Fruit fly (Drosophila melanogaster) whole organism, embryonic: ENCODE results near the gene Dph5.
A peak's percentile ranks its signal among the peaks of the same experiment; 100 is the strongest.

Experiments used
- BtbVII ChIP-seq: fragments of 200-800 bp; sonication (Bioruptor generic); optimal IDR thresholded peaks from 3 replicates; lab custom pipeline; 2017; ENCODE audit warnings: missing biosample characterization, mild to moderate bottlenecking, missing genetic modification characterization
- CG10321 ChIP-seq: fragments of 200-800 bp; sonication (Bioruptor generic); IDR thresholded peaks from 2 replicates; pipeline ENCODE4 v1.3.6; 2022; ENCODE audit warnings: missing biosample characterization, missing genetic modification characterization
- CG10959 ChIP-seq: fragments of 200-800 bp; sonication (Bioruptor generic); IDR thresholded peaks from 2 replicates; pipeline ENCODE4 v1.3.6; 2022; ENCODE audit warnings: missing biosample characterization, missing genetic modification characterization
- CG11456 ChIP-seq: fragments of 200-800 bp; sonication (Bioruptor generic); IDR thresholded peaks from 3 replicates; pipeline ENCODE4 v1.3.6; 2022; ENCODE audit warnings: missing biosample characterization, missing genetic modification characterization
- CG12071 ChIP-seq: fragments of 200-800 bp; sonication (Bioruptor generic); optimal IDR thresholded peaks from 3 replicates; lab custom pipeline; 2018; ENCODE audit warnings: missing biosample characterization, mild to moderate bottlenecking, missing genetic modification characterization
- CG13775 ChIP-seq: fragments of 200-800 bp; sonication (Bioruptor generic); optimal IDR thresholded peaks from 3 replicates; lab custom pipeline; 2017; ENCODE audit warnings: missing biosample characterization, mild to moderate bottlenecking, missing genetic modification characterization
- CG1603 ChIP-seq: fragments of 200-800 bp; sonication (Bioruptor generic); optimal IDR thresholded peaks from 2 replicates; lab custom pipeline; 2019; ENCODE audit warnings: missing biosample characterization, mild to moderate bottlenecking, missing genetic modification characterization, moderate library complexity
- CG16815 ChIP-seq: fragments of 200-800 bp; sonication (Bioruptor generic); optimal IDR thresholded peaks from 3 replicates; lab custom pipeline; 2017; ENCODE audit warnings: missing biosample characterization, mild to moderate bottlenecking, missing genetic modification characterization
- CG17186 ChIP-seq: fragments of 200-800 bp; sonication (Bioruptor generic); optimal IDR thresholded peaks from 3 replicates; lab custom pipeline; 2017; ENCODE audit warnings: missing biosample characterization, missing genetic modification reagents, missing genetic modification characterization
- CG17328 ChIP-seq: fragments of 200-800 bp; sonication (Bioruptor generic); IDR thresholded peaks from 2 replicates; pipeline ENCODE4 v1.3.6; 2022; ENCODE audit warnings: missing biosample characterization, missing genetic modification characterization
- CG1832 ChIP-seq: fragments of 200-800 bp; sonication (Bioruptor generic); optimal IDR thresholded peaks from 2 replicates; lab custom pipeline; 2017; ENCODE audit warnings: missing biosample characterization, mild to moderate bottlenecking, missing genetic modification characterization, inconsistent platforms
- CG18764 ChIP-seq: fragments of 200-800 bp; sonication (Bioruptor generic); optimal IDR thresholded peaks from 3 replicates; lab custom pipeline; 2016; ENCODE audit warnings: missing biosample characterization, missing genetic modification characterization
- CG31441 ChIP-seq: fragments of 200-800 bp; sonication (Bioruptor generic); IDR thresholded peaks from 2 replicates; pipeline ENCODE4 v1.3.6; 2022; ENCODE audit warnings: missing biosample characterization, missing genetic modification characterization
- CG34224 ChIP-seq: fragments of 200-800 bp; sonication (Bioruptor generic); IDR thresholded peaks from 3 replicates; pipeline ENCODE4 v1.3.6; 2022; ENCODE audit warnings: missing biosample characterization, missing genetic modification characterization; ENCODE audit not compliant: partially characterized antibody
- CG42726 ChIP-seq: fragments of 200-800 bp; sonication (Bioruptor generic); IDR thresholded peaks from 2 replicates; pipeline ENCODE4 v1.3.6; 2022; ENCODE audit warnings: missing biosample characterization, missing genetic modification characterization; ENCODE audit not compliant: partially characterized antibody
- CG43689 ChIP-seq: fragments of 200-800 bp; sonication (Bioruptor generic); IDR thresholded peaks from 2 replicates; pipeline ENCODE4 v1.3.6; 2022; ENCODE audit warnings: missing biosample characterization, missing genetic modification characterization
- CG4404 ChIP-seq: fragments of 200-800 bp; sonication (Bioruptor generic); IDR thresholded peaks from 2 replicates; pipeline ENCODE4 v1.3.6; 2022; ENCODE audit warnings: missing biosample characterization, missing genetic modification characterization
- CG6791 ChIP-seq: fragments of 200-800 bp; sonication (Bioruptor generic); IDR thresholded peaks from 3 replicates; pipeline ENCODE4 v1.3.6; 2022; ENCODE audit warnings: missing biosample characterization, missing genetic modification characterization; ENCODE audit not compliant: partially characterized antibody
- CG6813 ChIP-seq: fragments of 200-800 bp; sonication (Bioruptor generic); optimal IDR thresholded peaks from 2 replicates; lab custom pipeline; 2017; ENCODE audit warnings: missing biosample characterization, missing genetic modification characterization, mild to moderate bottlenecking, moderate library complexity, missing genetic modification reagents
- CG8765 ChIP-seq: fragments of 200-800 bp; sonication (Bioruptor generic); IDR thresholded peaks from 2 replicates; pipeline ENCODE4 v1.3.6; 2022; ENCODE audit warnings: missing biosample characterization, missing genetic modification characterization
- CG9797 ChIP-seq: fragments of 200-800 bp; sonication (Bioruptor generic); optimal IDR thresholded peaks from 3 replicates; lab custom pipeline; 2018; ENCODE audit warnings: missing biosample characterization, mild to moderate bottlenecking, missing genetic modification characterization
- CG9817 ChIP-seq: fragments of 200-800 bp; sonication (Bioruptor generic); optimal IDR thresholded peaks from 2 replicates; lab custom pipeline; 2018; ENCODE audit warnings: missing biosample characterization, mild to moderate bottlenecking, missing genetic modification characterization, moderate library complexity
- Dip2 ChIP-seq: fragments of 200-800 bp; sonication (Bioruptor generic); IDR thresholded peaks from 2 replicates; pipeline ENCODE4 v1.3.6; 2022; ENCODE audit warnings: missing biosample characterization, missing genetic modification characterization
- Doc3 ChIP-seq: fragments of 200-800 bp; sonication (Bioruptor generic); IDR thresholded peaks from 3 replicates; pipeline ENCODE4 v1.3.6; 2022; ENCODE audit warnings: missing biosample characterization, missing genetic modification characterization; ENCODE audit not compliant: partially characterized antibody
- Dref ChIP-seq: fragments of 200-800 bp; sonication (Bioruptor generic); IDR thresholded peaks from 2 replicates; pipeline ENCODE4 v1.3.6; 2022; ENCODE audit warnings: missing biosample characterization, missing genetic modification characterization
- E2f2 ChIP-seq: fragments of 200-800 bp; sonication (Bioruptor generic); IDR thresholded peaks from 2 replicates; pipeline ENCODE4 v1.3.6; 2022; ENCODE audit warnings: missing biosample characterization, missing genetic modification characterization
- Eip74EF ChIP-seq, 2 experiments: fragments of 200-800 bp in 1 of 2; fragments of >200 bp in 1 of 2; sonication (Bioruptor generic) in 1 of 2; optimal IDR thresholded peaks; 2 replicates each; lab custom pipeline; 2017 to 2019; ENCODE audit warnings: missing biosample characterization in 2 of 2, missing genetic modification characterization in 2 of 2, mild to moderate bottlenecking in 1 of 2, moderate library complexity in 1 of 2
- Fer1 ChIP-seq: fragments of 200-800 bp; sonication (Bioruptor generic); optimal IDR thresholded peaks from 2 replicates; lab custom pipeline; 2017; ENCODE audit warnings: missing biosample characterization, mild to moderate bottlenecking, missing genetic modification characterization
- Mrtf ChIP-seq: fragments of 200-800 bp; sonication (Bioruptor generic); IDR thresholded peaks from 3 replicates; pipeline ENCODE4 v1.3.6; 2022; ENCODE audit warnings: missing biosample characterization, missing genetic modification characterization
- Nf-YB ChIP-seq: fragments of 200-800 bp; sonication (Bioruptor generic); optimal IDR thresholded peaks from 3 replicates; lab custom pipeline; 2019; ENCODE audit warnings: missing biosample characterization, mild to moderate bottlenecking, missing genetic modification characterization, moderate library complexity
- Sin3A ChIP-seq: fragments of >200 bp; optimal IDR thresholded peaks from 2 replicates; lab custom pipeline; 2018
- Spps ChIP-seq: fragments of 200-800 bp; sonication (Bioruptor generic); optimal IDR thresholded peaks from 2 replicates; lab custom pipeline; 2018; ENCODE audit warnings: missing biosample characterization, mild to moderate bottlenecking, missing genetic modification characterization
- Usf ChIP-seq: fragments of 200-800 bp; sonication (Bioruptor generic); optimal IDR thresholded peaks from 2 replicates; lab custom pipeline; 2017; ENCODE audit warnings: missing genotype, missing biosample characterization, missing genetic modification characterization
- bbx ChIP-seq: fragments of 200-800 bp; sonication (Bioruptor generic); IDR thresholded peaks from 2 replicates; pipeline ENCODE4 v1.3.6; 2022; ENCODE audit warnings: missing biosample characterization, missing genetic modification characterization; ENCODE audit not compliant: partially characterized antibody
- chinmo ChIP-seq: fragments of 200-800 bp; sonication (Bioruptor generic); IDR thresholded peaks from 4 replicates; pipeline ENCODE4 v1.3.6; 2022; ENCODE audit warnings: missing biosample characterization, missing genetic modification characterization; ENCODE audit not compliant: partially characterized antibody
- dimm ChIP-seq: fragments of 200-800 bp; sonication (Bioruptor generic); IDR thresholded peaks from 2 replicates; pipeline ENCODE4 v1.3.6; 2022; ENCODE audit warnings: missing biosample characterization, missing genetic modification characterization
- dysf ChIP-seq: fragments of 200-800 bp; sonication (Bioruptor generic); IDR thresholded peaks from 3 replicates; pipeline ENCODE4 v1.3.6; 2022; ENCODE audit warnings: missing biosample characterization, missing genetic modification characterization
- ftz-f1 ChIP-seq: fragments of 200-800 bp; sonication (Bioruptor generic); optimal IDR thresholded peaks from 2 replicates; lab custom pipeline; 2016; ENCODE audit warnings: missing biosample characterization, missing genetic modification characterization
- gcm ChIP-seq: fragments of 200-800 bp; sonication (Bioruptor generic); optimal IDR thresholded peaks from 2 replicates; lab custom pipeline; 2019; ENCODE audit warnings: missing biosample characterization, mild to moderate bottlenecking, missing genetic modification characterization, moderate library complexity
- grn ChIP-seq: fragments of 200-800 bp; sonication (Bioruptor generic); optimal IDR thresholded peaks from 3 replicates; lab custom pipeline; 2017; ENCODE audit warnings: missing biosample characterization, missing genetic modification characterization
- ken ChIP-seq: fragments of 200-800 bp; sonication (Bioruptor generic); IDR thresholded peaks from 3 replicates; pipeline ENCODE4 v1.3.6; 2022; ENCODE audit warnings: missing biosample characterization, missing genetic modification characterization
- knrl ChIP-seq: fragments of 200-800 bp; sonication (Bioruptor generic); IDR thresholded peaks from 3 replicates; pipeline ENCODE4 v1.3.6; 2022; ENCODE audit warnings: missing biosample characterization, missing genetic modification characterization; ENCODE audit not compliant: partially characterized antibody
- odd ChIP-seq: fragments of 200-800 bp; sonication (Bioruptor generic); optimal IDR thresholded peaks from 2 replicates; lab custom pipeline; 2017; ENCODE audit warnings: missing biosample characterization, mild to moderate bottlenecking, missing genetic modification characterization
- peb ChIP-seq: fragments of 200-800 bp; sonication (Bioruptor generic); IDR thresholded peaks from 2 replicates; pipeline ENCODE4 v1.3.6; 2022; ENCODE audit warnings: missing biosample characterization, missing genetic modification characterization
- prd ChIP-seq, 3 experiments: fragments of >200 bp in 2 of 3; fragments of 200-800 bp in 1 of 3; sonication (Bioruptor generic) in 1 of 3; optimal IDR thresholded peaks in 2 of 3; IDR thresholded peaks in 1 of 3; 2 replicates in 2 of 3; 3 replicates in 1 of 3; pipeline versions ENCODE4 v1.3.6 to Lab custom; 2017 to 2022; ENCODE audit warnings: missing biosample characterization in 1 of 3, missing genetic modification characterization in 1 of 3
- pum ChIP-seq: fragments of 200-800 bp; sonication (Bioruptor generic); optimal IDR thresholded peaks from 2 replicates; lab custom pipeline; 2016; ENCODE audit warnings: missing biosample characterization, missing genetic modification characterization
- sens ChIP-seq: fragments of 200-800 bp; sonication (Bioruptor generic); peaks from one replicate; lab custom pipeline; 2016; ENCODE audit warnings: missing biosample characterization, missing genetic modification characterization
- sim ChIP-seq: fragments of 200-800 bp; sonication (Bioruptor generic); IDR thresholded peaks from 2 replicates; pipeline ENCODE4 v1.3.6; 2022; ENCODE audit warnings: missing biosample characterization, missing genetic modification characterization
- slou ChIP-seq: fragments of 200-800 bp; sonication (Bioruptor generic); optimal IDR thresholded peaks from 3 replicates; lab custom pipeline; 2016; ENCODE audit warnings: missing biosample characterization, missing genetic modification characterization
- tna ChIP-seq: fragments of 200-800 bp; sonication (Bioruptor generic); IDR thresholded peaks from 2 replicates; pipeline ENCODE4 v1.3.6; 2022; ENCODE audit warnings: missing biosample characterization, missing genetic modification characterization; ENCODE audit not compliant: partially characterized antibody

Gene Dph5

DNA sequence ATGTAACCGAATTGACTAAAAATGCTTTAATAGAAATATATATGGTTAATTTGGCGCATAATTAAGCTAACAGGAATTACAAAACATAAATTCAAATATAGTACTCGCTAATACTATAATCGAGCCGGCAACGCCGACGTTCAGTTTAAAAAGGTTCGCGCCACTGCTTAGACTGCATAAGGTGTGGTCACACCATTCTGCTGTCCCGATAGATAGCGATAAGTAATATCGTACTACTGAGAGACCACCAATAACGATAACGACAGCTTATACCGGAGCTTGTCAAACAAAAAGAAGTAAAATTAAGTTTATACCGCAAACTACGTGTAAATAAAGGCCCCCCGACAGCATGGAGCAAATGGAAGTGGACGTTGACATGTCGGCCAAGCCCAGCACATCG is 2.5 kb downstream of the Dph5 start, which contains the start of gene CSN6 (continued):
- TF ChIP-seq CG11456 (GFP tag; lab: Robert Waterston, UW): no peak; the same call in 2 of the 3 replicates
- no peak for TF ChIP-seq CG12071
- TF ChIP-seq chinmo (GFP tag; lab: Robert Waterston, UW): peak; percentile 75; the same call in 1 of the 4 replicates
- no peak for TF ChIP-seq Dip2
- TF ChIP-seq bbx (GFP tag; lab: Robert Waterston, UW): peak; percentile 84
- peak; percentile 92 for TF ChIP-seq CG42726 (GFP tag; lab: Robert Waterston, UW)
- TF ChIP-seq CG13775 (GFP tag; lab: Kevin White, UChicago): no peak
- TF ChIP-seq CG43689 (GFP tag; lab: Robert Waterston, UW): no peak
- no peak for TF ChIP-seq CG1832 (GFP tag; lab: Kevin White, UChicago)
- peak; percentile 6 for TF ChIP-seq grn
- peak; percentile 60; the same call in 2 of the 3 replicates for TF ChIP-seq Doc3 (GFP tag; lab: Robert Waterston, UW)
- TF ChIP-seq odd (GFP tag; lab: Kevin White, UChicago): no peak
- no peak for TF ChIP-seq CG18764 (GFP tag; lab: Kevin White, UChicago)
- TF ChIP-seq CG8765 (GFP tag; lab: Robert Waterston, UW): no peak
- peak; percentile 93 for TF ChIP-seq CG9797 (GFP tag; lab: Kevin White, UChicago)
- TF ChIP-seq CG9817: no peak
- no peak for TF ChIP-seq CG4404 (GFP tag; lab: Robert Waterston, UW)
- no peak for TF ChIP-seq peb (GFP tag; lab: Robert Waterston, UW)
- no peak for TF ChIP-seq Spps (tag; lab: Kevin White, UChicago)
- peak; percentile 20 for TF ChIP-seq Fer1
- no peak for TF ChIP-seq dimm
- no peak for TF ChIP-seq prd (optimal IDR thresholded peaks at IDR 0.05; lab: Kevin White, UChicago)
- no peak for TF ChIP-seq prd (GFP tag; IDR thresholded peaks at IDR 0.05; lab: Robert Waterston, UW)
- TF ChIP-seq CG6813 (GFP tag; lab: Kevin White, UChicago): no peak
- TF ChIP-seq CG10959 (GFP tag; lab: Robert Waterston, UW): no peak
- peak; percentile 71 for TF ChIP-seq CG1603
- TF ChIP-seq gcm (GFP tag; lab: Kevin White, UChicago): no peak
- peak; percentile 27 for TF ChIP-seq CG17186
- TF ChIP-seq ken (GFP tag; lab: Robert Waterston, UW): no peak
- TF ChIP-seq sim (GFP tag; lab: Robert Waterston, UW): no peak
- TF ChIP-seq Mrtf (GFP tag; lab: Robert Waterston, UW): no peak
- no peak for TF ChIP-seq slou (GFP tag; lab: Kevin White, UChicago)
- TF ChIP-seq Nf-YB (GFP tag; lab: Kevin White, UChicago): no peak
- no peak for TF ChIP-seq Eip74EF (GFP tag; optimal IDR thresholded peaks at IDR 0.05; lab: Kevin White, UChicago)
- no peak for TF ChIP-seq Usf (GFP tag; lab: Kevin White, UChicago)
- peak; percentile 44 for TF ChIP-seq sens (GFP tag; lab: Kevin White, UChicago)
- peak; percentile 37 for TF ChIP-seq Sin3A (lab: Kevin White, UChicago)
- TF ChIP-seq CG17328 (GFP tag; lab: Robert Waterston, UW): no peak
- no peak for TF ChIP-seq CG10321
- TF ChIP-seq E2f2: peak; percentile 91
- TF ChIP-seq pum: no peak
- TF ChIP-seq ftz-f1 (GFP tag; lab: Kevin White, UChicago): peak; percentile 42
- peak; percentile 93 for TF ChIP-seq Dref (GFP tag; lab: Robert Waterston, UW)
- TF ChIP-seq CG34224: peak; percentile 85
- TF ChIP-seq dysf (GFP tag; lab: Robert Waterston, UW): no peak
- TF ChIP-seq tna (GFP tag; lab: Robert Waterston, UW): peak; percentile 94
- TF ChIP-seq CG16815 (GFP tag; lab: Kevin White, UChicago): no peak
- TF ChIP-seq CG6791: peak; percentile 90
- TF ChIP-seq knrl: peak; percentile 85
- no peak for TF ChIP-seq BtbVII (GFP tag; lab: Kevin White, UChicago)
- no peak for TF ChIP-seq CG31441 (GFP tag; lab: Robert Waterston, UW)
